Fruit fly (Drosophila melanogaster): Measurements from ENCODE around the gene CheA86a.

DNA sequence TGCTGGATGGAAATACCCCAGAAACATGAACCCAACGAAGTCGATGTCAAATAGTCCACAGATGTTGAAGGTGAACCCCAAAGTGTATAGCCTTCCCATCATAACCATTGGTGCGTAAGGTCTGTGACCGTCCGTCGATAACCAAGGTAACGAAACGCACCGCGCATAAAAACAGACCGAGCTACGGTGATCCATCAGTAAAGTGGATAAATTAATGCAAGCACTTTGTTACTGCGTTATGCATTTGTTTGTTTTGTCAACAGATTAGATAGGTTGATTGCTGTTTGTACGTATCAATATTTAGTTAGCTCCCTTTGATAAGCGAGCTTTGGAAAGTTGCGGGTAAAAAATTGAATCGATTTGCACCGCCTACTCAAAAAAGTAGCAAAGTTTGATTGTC is 33.3 kb upstream of the CheA86a start:
- no peak for TF ChIP-seq Myc (optimal IDR thresholded peaks at IDR 0.05)
- TF ChIP-seq insv (optimal IDR thresholded peaks at IDR 0.05) = no peak
- TF ChIP-seq psq (optimal IDR thresholded peaks at IDR 0.05) = no peak
- TF ChIP-seq h (optimal IDR thresholded peaks at IDR 0.05) = no peak

Data from Kc167 (cell line).